Worm (Caenorhabditis elegans) whole organism, midembryonic: Measurements from ENCODE around the gene col-145.

Experiments used
- cog-1 ChIP-seq: sonication (generic microtip); optimal IDR thresholded peaks from 2 replicates; lab custom pipeline; 2016; ENCODE audit warnings: missing genetic modification characterization, missing compliant biosample characterization
- flt-1 ChIP-seq: fragments of 200-800 bp; sonication (Bioruptor generic); IDR thresholded peaks from 2 replicates; pipeline ENCODE4 v1.3.6; 2022; ENCODE audit warnings: missing genetic modification characterization, missing compliant biosample characterization
- klf-2 ChIP-seq: fragments of 200-800 bp; sonication (Bioruptor generic); conservative IDR thresholded peaks from 2 replicates; pipeline ENCODE4 v1.3.6; 2022; ENCODE audit warnings: missing genetic modification reagents, missing genetic modification characterization, missing compliant biosample characterization
- ref-1 ChIP-seq: fragments of 200-800 bp; sonication (Bioruptor generic); conservative IDR thresholded peaks from 2 replicates; pipeline ENCODE4 v1.3.6; 2022; ENCODE audit warnings: missing genetic modification reagents, missing genetic modification characterization, missing compliant biosample characterization
- tab-1 ChIP-seq: fragments of 200-800 bp; sonication (Bioruptor generic); IDR thresholded peaks from 2 replicates; pipeline ENCODE4 v1.3.6; 2022; ENCODE audit warnings: missing genetic modification characterization, missing compliant biosample characterization
- ztf-23 ChIP-seq: fragments of 200-800 bp; sonication (Bioruptor generic); IDR thresholded peaks from 2 replicates; pipeline ENCODE4 v1.3.6; 2022; ENCODE audit warnings: missing genetic modification reagents, missing genetic modification characterization, missing compliant biosample characterization
- ztf-29 ChIP-seq: fragments of 200-800 bp; sonication (Bioruptor generic); IDR thresholded peaks from 2 replicates; pipeline ENCODE4 v1.3.6; 2022; ENCODE audit warnings: missing genetic modification reagents, missing genetic modification characterization, missing compliant biosample characterization

DNA sequence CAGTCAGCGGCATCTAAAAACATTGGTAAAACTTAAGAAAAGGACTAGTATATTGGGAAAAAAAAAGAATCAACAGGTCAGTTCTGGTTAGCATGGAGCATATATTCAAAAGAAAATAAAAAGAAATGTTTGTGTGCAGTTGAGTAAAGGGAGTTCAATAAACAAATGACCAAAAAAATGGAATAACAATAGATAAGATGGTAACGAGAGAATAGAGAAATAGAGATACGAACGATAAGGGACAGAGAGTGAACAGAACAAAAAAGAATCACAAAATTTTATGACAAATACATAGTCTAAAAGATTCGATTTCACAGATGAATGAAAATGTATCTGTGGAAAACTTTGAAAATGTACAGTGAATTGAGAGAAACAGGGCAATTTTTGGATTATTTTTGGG, 10.2 kb upstream of the col-145 start, which contains the start of gene gad-3:
- no peak for TF ChIP-seq cog-1
- TF ChIP-seq flt-1 (GFP tag; lab: Robert Waterston, UW) = no peak
- no peak for TF ChIP-seq klf-2 (GFP tag; lab: Robert Waterston, UW)
- TF ChIP-seq ztf-23 (GFP tag; lab: Robert Waterston, UW) = no peak
- TF ChIP-seq tab-1 (GFP tag; lab: Robert Waterston, UW) = no peak
- no peak for TF ChIP-seq ztf-29
- no peak for TF ChIP-seq ref-1
